Worm (Caenorhabditis elegans): ENCODE data around the gene srx-31.
A peak's percentile ranks its signal among the peaks of the same experiment; 100 is the strongest.

The srx-31 gene

ce11 chrV:774875-775359 lies 47.9 kb downstream of the srx-31 start, which contains the start of gene srbc-58:
srbc-58 (plus strand) TSS chrV:774995.
- TF ChIP-seq ama-1 (optimal IDR thresholded peaks at IDR 0.05) = peak; percentile 93
- TF ChIP-seq nhr-23 (tag; optimal IDR thresholded peaks at IDR 0.05) = no peak
- TF ChIP-seq nhr-25 (tag; optimal IDR thresholded peaks at IDR 0.05) = peak; percentile 25
- peak; percentile 21 for TF ChIP-seq elt-2 (tag; optimal IDR thresholded peaks at IDR 0.05)
- TF ChIP-seq pha-4 (tag; optimal IDR thresholded peaks at IDR 0.05) = peak; percentile 21
- peak; percentile 54 for TF ChIP-seq R02D3.7 (tag; optimal IDR thresholded peaks at IDR 0.05)
- TF ChIP-seq lsy-12 (tag; optimal IDR thresholded peaks at IDR 0.05) = no peak
- peak; percentile 16 for TF ChIP-seq tbx-2 (tag; optimal IDR thresholded peaks at IDR 0.05)

- TF ChIP-seq elt-1 (tag; optimal IDR thresholded peaks at IDR 0.05) = no peak
- no peak for TF ChIP-seq elt-3 (tag; optimal IDR thresholded peaks at IDR 0.05)
- TF ChIP-seq ama-1 (optimal IDR thresholded peaks at IDR 0.05) = no peak
- no peak for TF ChIP-seq lin-39 (tag; optimal IDR thresholded peaks at IDR 0.05)
- no peak for TF ChIP-seq nhr-23 (tag; optimal IDR thresholded peaks at IDR 0.05)
- TF ChIP-seq hmg-11 (tag; optimal IDR thresholded peaks at IDR 0.05) = no peak
- TF ChIP-seq pqm-1 (tag; optimal IDR thresholded peaks at IDR 0.05) = no peak
- TF ChIP-seq zag-1 (tag; optimal IDR thresholded peaks at IDR 0.05) = no peak
- no peak for TF ChIP-seq daf-12 (tag; optimal IDR thresholded peaks at IDR 0.05)
- no peak for TF ChIP-seq ceh-16 (tag; optimal IDR thresholded peaks at IDR 0.05)
- TF ChIP-seq nhr-25 (tag; optimal IDR thresholded peaks at IDR 0.05) = no peak
- no peak for TF ChIP-seq fkh-10 (GFP tag; optimal IDR thresholded peaks at IDR 0.05)
These were observed 48.5 kb downstream of the srx-31 start for ce11 chrV:774341-774740.

DNA sequence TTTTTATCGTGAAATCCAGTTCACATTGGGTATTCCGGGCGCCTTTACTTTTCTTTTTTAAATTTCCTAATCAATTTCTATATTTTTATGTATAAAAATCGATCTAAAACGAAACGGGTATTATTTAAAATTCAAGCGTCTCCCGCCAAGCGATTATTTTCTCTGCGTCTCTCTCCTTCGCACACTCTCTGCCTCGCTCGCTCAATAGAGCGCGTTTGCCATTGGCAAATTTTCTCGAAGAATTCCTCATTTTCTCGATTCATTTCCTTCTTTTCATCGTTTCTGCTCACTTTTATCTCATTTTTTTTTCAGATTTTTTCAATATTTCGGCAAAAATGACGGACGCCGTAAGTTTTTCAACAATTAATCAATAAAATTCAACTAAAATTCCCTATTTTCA lies 49.6 kb downstream of the srx-31 start, which contains the start of gene sti-1:
TSS of gene sti-1 (plus strand) at position 263 of the 400 bp plus-strand sequence.
- TF ChIP-seq egl-27 (tag; optimal IDR thresholded peaks at IDR 0.05) = no peak
- peak; percentile 20 for TF ChIP-seq nhr-76 (tag; optimal IDR thresholded peaks at IDR 0.05)
- TF ChIP-seq nhr-43 (tag; optimal IDR thresholded peaks at IDR 0.05; ENCODE audit: poor library complexity, severe bottlenecking) = peak; percentile 68
- peak; percentile 73 for TF ChIP-seq snpc-4 (tag; optimal IDR thresholded peaks at IDR 0.05)
- TF ChIP-seq hmg-11 (tag; optimal IDR thresholded peaks at IDR 0.05) = peak; percentile 64
- TF ChIP-seq ztf-4 (tag; optimal IDR thresholded peaks at IDR 0.05) = no peak
- peak; percentile 92 for TF ChIP-seq nfya-1 (tag; optimal IDR thresholded peaks at IDR 0.05; ENCODE audit: insufficient read depth)
- peak; percentile 90 for TF ChIP-seq nhr-23 (tag; optimal IDR thresholded peaks at IDR 0.05)
- TF ChIP-seq ZK546.5 (tag; optimal IDR thresholded peaks at IDR 0.05) = no peak
- peak; percentile 72 for TF ChIP-seq ceh-28 (tag; optimal IDR thresholded peaks at IDR 0.05)
- no peak for TF ChIP-seq unc-39 (tag; optimal IDR thresholded peaks at IDR 0.05)
- no peak for TF ChIP-seq ceh-9 (tag; optimal IDR thresholded peaks at IDR 0.05)
- no peak for TF ChIP-seq mml-1 (tag; optimal IDR thresholded peaks at IDR 0.05)
- TF ChIP-seq egl-5 (tag; optimal IDR thresholded peaks at IDR 0.05) = peak; percentile 94
- TF ChIP-seq tbx-2 (tag; optimal IDR thresholded peaks at IDR 0.05) = no peak
- peak; percentile 4 for TF ChIP-seq ama-1 (optimal IDR thresholded peaks at IDR 0.05)
- TF ChIP-seq ceh-16 (tag; optimal IDR thresholded peaks at IDR 0.05) = no peak
- peak; percentile 89 for TF ChIP-seq pha-4 (tag; optimal IDR thresholded peaks at IDR 0.05)
- TF ChIP-seq daf-12 (tag; optimal IDR thresholded peaks at IDR 0.05) = no peak
- no peak for TF ChIP-seq elt-3 (tag; optimal IDR thresholded peaks at IDR 0.05)
- TF ChIP-seq ztf-11 (tag; optimal IDR thresholded peaks at IDR 0.05) = no peak
- no peak for TF ChIP-seq nhr-237 (tag; optimal IDR thresholded peaks at IDR 0.05)
- TF ChIP-seq lin-15B (tag; optimal IDR thresholded peaks at IDR 0.05) = peak; percentile 85
- TF ChIP-seq fkh-2 (tag; optimal IDR thresholded peaks at IDR 0.05) = no peak
- TF ChIP-seq elt-1 (tag; optimal IDR thresholded peaks at IDR 0.05) = no peak
- TF ChIP-seq nhr-28 (tag; optimal IDR thresholded peaks at IDR 0.05) = peak; percentile 1
- TF ChIP-seq nhr-11 (tag; optimal IDR thresholded peaks at IDR 0.05) = no peak
- TF ChIP-seq pqm-1 (tag; optimal IDR thresholded peaks at IDR 0.05) = peak; percentile 63
- no peak for TF ChIP-seq fos-1 (tag; optimal IDR thresholded peaks at IDR 0.05)
- TF ChIP-seq mdl-1 (tag; optimal IDR thresholded peaks at IDR 0.05) = no peak
- no peak for TF ChIP-seq unc-62 (GFP tag; optimal IDR thresholded peaks at IDR 0.05)
- TF ChIP-seq eor-1 (tag; optimal IDR thresholded peaks at IDR 0.05) = peak in 1 of 2 experiments; percentile 8
- peak; percentile 70 for TF ChIP-seq R02D3.7 (tag; optimal IDR thresholded peaks at IDR 0.05)
- no peak for TF ChIP-seq sea-2 (GFP tag; optimal IDR thresholded peaks at IDR 0.05)
- peak; percentile 35 for TF ChIP-seq skn-1 (tag; optimal IDR thresholded peaks at IDR 0.05)
- peak; percentile 45 for TF ChIP-seq lsy-12 (tag; optimal IDR thresholded peaks at IDR 0.05)
- peak; percentile 42 for TF ChIP-seq elt-2 (tag; optimal IDR thresholded peaks at IDR 0.05)
- no peak for TF ChIP-seq fkh-10 (GFP tag; optimal IDR thresholded peaks at IDR 0.05)
- TF ChIP-seq nhr-67 (tag; optimal IDR thresholded peaks at IDR 0.05) = no peak
- no peak for TF ChIP-seq aly-2 (tag; optimal IDR thresholded peaks at IDR 0.05)
- peak; percentile 65 for TF ChIP-seq jun-1 (tag; optimal IDR thresholded peaks at IDR 0.05)
- no peak for TF ChIP-seq nhr-12 (tag; optimal IDR thresholded peaks at IDR 0.05)
- TF ChIP-seq nhr-77 (tag; optimal IDR thresholded peaks at IDR 0.05) = peak; percentile 76
- TF ChIP-seq zag-1 (tag; optimal IDR thresholded peaks at IDR 0.05) = no peak
- peak; percentile 20 for TF ChIP-seq ceh-82 (tag; optimal IDR thresholded peaks at IDR 0.05)
- TF ChIP-seq nhr-25 (tag; optimal IDR thresholded peaks at IDR 0.05) = peak; percentile 73
- TF ChIP-seq lin-39 (tag; optimal IDR thresholded peaks at IDR 0.05) = peak; percentile 83

Data from whole organism, L3 larva.